Fruit fly (Drosophila melanogaster) whole organism, wandering third instar larva: Measurements from ENCODE around the gene CG6398.
A peak's percentile ranks its signal among the peaks of the same experiment; 100 is the strongest.
"Not testable (repeated sequence)": the region's sequence is repeated elsewhere in the genome, so short reads cannot be mapped to it uniquely, and the experiment has no call there.

ENCODE experiments used
- Abd-B ChIP-seq: fragments of >200 bp; optimal IDR thresholded peaks from 2 replicates; lab custom pipeline; 2017; ENCODE audit warnings: missing biosample characterization, missing genetic modification characterization
- CG32264 ChIP-seq: fragments of 200-800 bp; sonication (Bioruptor generic); optimal IDR thresholded peaks from 2 replicates; lab custom pipeline; 2016; ENCODE audit warnings: missing biosample characterization, missing genetic modification characterization
- HLH106 ChIP-seq: fragments of 200-800 bp; optimal IDR thresholded peaks from 3 replicates; lab custom pipeline; 2019; ENCODE audit warnings: missing biosample characterization, mild to moderate bottlenecking, missing genetic modification characterization, moderate library complexity
- Hnf4 ChIP-seq: fragments of 200-800 bp; sonication (Bioruptor generic); optimal IDR thresholded peaks from 2 replicates; lab custom pipeline; 2016; ENCODE audit warnings: missing biosample characterization, mild to moderate bottlenecking, missing genetic modification characterization
- Jra ChIP-seq: sonication (Bioruptor generic); optimal IDR thresholded peaks from 2 replicates; lab custom pipeline; 2016; ENCODE audit warnings: missing biosample characterization, missing genetic modification characterization
- Mio ChIP-seq: sonication (Bioruptor generic); optimal IDR thresholded peaks from 2 replicates; lab custom pipeline; 2016; ENCODE audit warnings: missing biosample characterization, missing genetic modification characterization
- Myc ChIP-seq: fragments of >200 bp; optimal IDR thresholded peaks from 2 replicates; lab custom pipeline; 2017
- N ChIP-seq: fragments of >200 bp; optimal IDR thresholded peaks from 2 replicates; lab custom pipeline; 2018; ENCODE audit warnings: missing biosample characterization, missing external identifiers, missing genetic modification characterization
- OdsH ChIP-seq: fragments of 200-800 bp; sonication (Bioruptor generic); optimal IDR thresholded peaks from 2 replicates; lab custom pipeline; 2016; ENCODE audit warnings: missing biosample characterization, mild to moderate bottlenecking, missing genetic modification characterization
- br ChIP-seq: fragments of 200-800 bp; sonication (Bioruptor generic); optimal IDR thresholded peaks from 2 replicates; lab custom pipeline; 2016; ENCODE audit warnings: missing biosample characterization, missing genetic modification characterization
- dmrt93B ChIP-seq: fragments of 200-800 bp; sonication (Bioruptor generic); optimal IDR thresholded peaks from 2 replicates; lab custom pipeline; 2018; ENCODE audit warnings: missing biosample characterization, mild to moderate bottlenecking, missing genetic modification characterization
- ey ChIP-seq: fragments of 200-800 bp; sonication (Bioruptor generic); optimal IDR thresholded peaks from 2 replicates; lab custom pipeline; 2016; ENCODE audit warnings: missing biosample characterization, missing genetic modification characterization
- foxo ChIP-seq, 2 experiments: fragments of 200-800 bp; sonication (Bioruptor generic); optimal IDR thresholded peaks; 2 replicates in 1 of 2; 3 replicates in 1 of 2; lab custom pipeline; 2016 to 2017; ENCODE audit warnings: missing biosample characterization in 2 of 2, missing genetic modification characterization in 2 of 2
- h ChIP-seq: fragments of 200-800 bp; sonication (Bioruptor generic); optimal IDR thresholded peaks from 3 replicates; lab custom pipeline; 2016; ENCODE audit warnings: missing biosample characterization, mild to moderate bottlenecking, missing genetic modification characterization
- jim ChIP-seq: fragments of 175-275, 200-325 bp; sonication (Bioruptor generic); optimal IDR thresholded peaks from 2 replicates; lab custom pipeline; 2016; ENCODE audit warnings: missing biosample characterization, mild to moderate bottlenecking, missing genetic modification characterization
- lola ChIP-seq: fragments of >200 bp; optimal IDR thresholded peaks from 2 replicates; lab custom pipeline; 2017; ENCODE audit warnings: missing biosample characterization, missing genetic modification characterization
- psq ChIP-seq: fragments of 200-800 bp; sonication (Bioruptor generic); optimal IDR thresholded peaks from 3 replicates; lab custom pipeline; 2017; ENCODE audit warnings: missing biosample characterization, mild to moderate bottlenecking, missing genetic modification characterization, moderate library complexity
- sage ChIP-seq: fragments of 200-800 bp; sonication (Bioruptor generic); optimal IDR thresholded peaks from 2 replicates; lab custom pipeline; 2016; ENCODE audit warnings: missing biosample characterization, mild to moderate bottlenecking, missing genetic modification characterization
- tai ChIP-seq: sonication (Bioruptor generic); optimal IDR thresholded peaks from 2 replicates; lab custom pipeline; 2016; ENCODE audit warnings: missing biosample characterization, missing genetic modification characterization
- usp ChIP-seq: fragments of >200 bp; optimal IDR thresholded peaks from 2 replicates; lab custom pipeline; 2017; ENCODE audit warnings: missing biosample characterization, missing genetic modification characterization
- woc ChIP-seq: sonication (Bioruptor generic); optimal IDR thresholded peaks from 2 replicates; lab custom pipeline; 2016; ENCODE audit warnings: missing biosample characterization, mild to moderate bottlenecking, missing genetic modification characterization

Gene CG6398

dm6 chrX:17887208-17887627 is 56.6 kb downstream of the CG6398 start, which contains the start of gene mnb:
Gene mnb, minus strand, starts transcription at chrX:17887222.
- TF ChIP-seq ey (GFP tag; lab: Kevin White, UChicago) (peak; percentile 14), Hnf4 (peak; percentile 63), Jra (GFP tag; lab: Kevin White, UChicago) (peak; percentile 14), HLH106 (peak; percentile 33), h (no peak), foxo (GFP tag; optimal IDR thresholded peaks at IDR 0.05; lab: Kevin White, UChicago) (peak in 1 of 2 experiments; percentile 45), Mio (GFP tag; lab: Kevin White, UChicago) (no peak), dmrt93B (GFP tag; lab: Kevin White, UChicago) (no peak), Myc (lab: Kevin White, UChicago) (peak; percentile 65), lola (GFP tag; lab: Kevin White, UChicago) (no peak)

- TF ChIP-seq ey (GFP tag; lab: Kevin White, UChicago): no peak
- no peak for TF ChIP-seq N (GFP tag; lab: Kevin White, UChicago)
- no peak for TF ChIP-seq woc (GFP tag; lab: Kevin White, UChicago)
- TF ChIP-seq jim: no peak
- TF ChIP-seq sage (GFP tag; lab: Kevin White, UChicago): no peak
- TF ChIP-seq Abd-B: no peak
- TF ChIP-seq tai (GFP tag; lab: Kevin White, UChicago): no peak
- no peak for TF ChIP-seq Myc (lab: Kevin White, UChicago)
- TF ChIP-seq br (GFP tag; lab: Kevin White, UChicago): no peak
- no peak for TF ChIP-seq OdsH (GFP tag; lab: Kevin White, UChicago)
- TF ChIP-seq CG32264 (GFP tag; lab: Kevin White, UChicago): no peak
- TF ChIP-seq usp (GFP tag; lab: Kevin White, UChicago): no peak
- no peak for TF ChIP-seq h
- no peak for TF ChIP-seq lola (GFP tag; lab: Kevin White, UChicago)
- no peak for TF ChIP-seq Mio (GFP tag; lab: Kevin White, UChicago)
Observed at dm6 chrX:17887877-17888276, 57.2 kb downstream of the CG6398 start, which contains the start of gene CG6788. Gene CG6788, plus strand, starts transcription at chrX:17888177.

- TF ChIP-seq Abd-B; psq (GFP tag; lab: Kevin White, UChicago); Mio (GFP tag; lab: Kevin White, UChicago): not testable (repeated sequence)
Observed at dm6 chrX:17889247-17889646, 58.6 kb downstream of the CG6398 start, which contains the start of gene Gss1. Gene Gss1, plus strand, starts transcription at chrX:17889547.
